Fruit fly (Drosophila melanogaster): ENCODE results near the gene yem.

- no peak for TF ChIP-seq Mnt (GFP tag; optimal IDR thresholded peaks at IDR 0.05)
- no peak for TF ChIP-seq CG7101 (tag; optimal IDR thresholded peaks at IDR 0.05)
- TF ChIP-seq CG1620 (GFP tag; optimal IDR thresholded peaks at IDR 0.05) = no peak
- TF ChIP-seq CG5204 (GFP tag; optimal IDR thresholded peaks at IDR 0.05) = no peak
- TF ChIP-seq Hr96 (GFP tag; optimal IDR thresholded peaks at IDR 0.05) = no peak
- no peak for TF ChIP-seq CG33017 (tag; optimal IDR thresholded peaks at IDR 0.05)
- no peak for TF ChIP-seq kay (GFP tag; ENCODE audit: borderline replicate concordance)
- no peak for TF ChIP-seq tj (GFP tag; optimal IDR thresholded peaks at IDR 0.05)
Measured at dm6 chr3R:29075631-29076398, 46.9 kb downstream of the yem start.
